Fruit fly (Drosophila melanogaster) whole organism, embryonic: Measurements from ENCODE around the gene ND-B16.6.

ENCODE experiments used
- Antp ChIP-seq: fragments of 200-800 bp; sonication (Bioruptor generic); optimal IDR thresholded peaks from 3 replicates; lab custom pipeline; 2016; ENCODE audit warnings: missing biosample characterization, missing genetic modification characterization
- Atf-2 ChIP-seq: fragments of 200-800 bp; sonication (Bioruptor generic); optimal IDR thresholded peaks from 2 replicates; lab custom pipeline; 2016; ENCODE audit warnings: missing biosample characterization, missing genetic modification characterization
- Bgb ChIP-seq: fragments of 200-800 bp; sonication (Bioruptor generic); IDR thresholded peaks from 2 replicates; pipeline ENCODE4 v1.3.6; 2022; ENCODE audit warnings: missing biosample characterization, missing genetic modification characterization; ENCODE audit not compliant: partially characterized antibody
- C15 ChIP-seq: fragments of 200-800 bp; sonication (Bioruptor generic); IDR thresholded peaks from 3 replicates; pipeline ENCODE4 v1.3.6; 2022; ENCODE audit warnings: missing biosample characterization, missing genetic modification characterization
- CG1024 ChIP-seq: fragments of 200-800 bp; sonication (Bioruptor generic); IDR thresholded peaks from 2 replicates; pipeline ENCODE4 v1.3.6; 2022; ENCODE audit warnings: missing biosample characterization, missing genetic modification characterization
- CG10565 ChIP-seq: fragments of 200-800 bp; sonication (Bioruptor generic); optimal IDR thresholded peaks from 3 replicates; lab custom pipeline; 2016; ENCODE audit warnings: missing biosample characterization, mild to moderate bottlenecking, missing genetic modification characterization
- CG12071 ChIP-seq: fragments of 200-800 bp; sonication (Bioruptor generic); optimal IDR thresholded peaks from 3 replicates; lab custom pipeline; 2018; ENCODE audit warnings: missing biosample characterization, mild to moderate bottlenecking, missing genetic modification characterization
- CG12155 ChIP-seq: fragments of 200-800 bp; sonication (Bioruptor generic); optimal IDR thresholded peaks from 3 replicates; lab custom pipeline; 2016; ENCODE audit warnings: missing biosample characterization, missing genetic modification characterization
- CG15479 ChIP-seq: fragments of 200-800 bp; sonication (Bioruptor generic); optimal IDR thresholded peaks from 3 replicates; lab custom pipeline; 2019; ENCODE audit warnings: missing biosample characterization, mild to moderate bottlenecking, missing genetic modification characterization, moderate library complexity
- CG18011 ChIP-seq: fragments of 200-800 bp; sonication (Bioruptor generic); optimal IDR thresholded peaks from 2 replicates; lab custom pipeline; 2017; ENCODE audit warnings: missing biosample characterization, missing genetic modification characterization, mild to moderate bottlenecking, moderate library complexity, missing genotype
- CG2678 ChIP-seq: fragments of 200-800 bp; sonication (Bioruptor generic); optimal IDR thresholded peaks from 3 replicates; lab custom pipeline; 2019; ENCODE audit warnings: missing biosample characterization, mild to moderate bottlenecking, missing genetic modification characterization, moderate library complexity
- CG3163 ChIP-seq: fragments of 200-800 bp; sonication (Bioruptor generic); optimal IDR thresholded peaks from 3 replicates; lab custom pipeline; 2016; ENCODE audit warnings: missing biosample characterization, missing genetic modification characterization
- CG34376 ChIP-seq: fragments of 200-800 bp; sonication (Bioruptor generic); optimal IDR thresholded peaks from 2 replicates; lab custom pipeline; 2018; ENCODE audit warnings: missing biosample characterization, mild to moderate bottlenecking, missing genetic modification characterization
- CG3838 ChIP-seq: fragments of 200-800 bp; sonication (Bioruptor generic); optimal IDR thresholded peaks from 3 replicates; lab custom pipeline; 2016; ENCODE audit warnings: missing biosample characterization, missing genetic modification characterization
- CG7556 ChIP-seq: fragments of 200-800 bp; sonication (Bioruptor generic); optimal IDR thresholded peaks from 2 replicates; lab custom pipeline; 2017; ENCODE audit warnings: missing biosample characterization, mild to moderate bottlenecking, missing genetic modification characterization
- CG8290 ChIP-seq, 3 experiments: fragments of 200-800 bp; sonication (Bioruptor generic); optimal IDR thresholded peaks; 2 replicates each; lab custom pipeline; 2016 to 2019; ENCODE audit warnings: missing biosample characterization in 3 of 3, missing genetic modification characterization in 3 of 3, mild to moderate bottlenecking in 2 of 3, moderate library complexity in 1 of 3
- Chrac-16 ChIP-seq: fragments of 200-800 bp; sonication (Bioruptor generic); optimal IDR thresholded peaks from 3 replicates; lab custom pipeline; 2016; ENCODE audit warnings: missing biosample characterization, missing genetic modification characterization
- Dad ChIP-seq: fragments of 200-800 bp; sonication (Bioruptor generic); optimal IDR thresholded peaks from 3 replicates; lab custom pipeline; 2016; ENCODE audit warnings: missing biosample characterization, missing genetic modification characterization
- Dfd ChIP-seq, 2 experiments: fragments of >200 bp; optimal IDR thresholded peaks; 2 replicates each; lab custom pipeline; 2017; ENCODE audit warnings: missing biosample characterization in 2 of 2, missing genetic modification characterization in 2 of 2
- Drgx ChIP-seq: fragments of 200-800 bp; sonication (Bioruptor generic); IDR thresholded peaks from 2 replicates; pipeline ENCODE4 v1.3.6; 2022; ENCODE audit warnings: missing biosample characterization, missing genetic modification characterization
- Fer1 ChIP-seq: fragments of 200-800 bp; sonication (Bioruptor generic); optimal IDR thresholded peaks from 2 replicates; lab custom pipeline; 2017; ENCODE audit warnings: missing biosample characterization, mild to moderate bottlenecking, missing genetic modification characterization
- Hmx ChIP-seq: fragments of 200-800 bp; sonication (Bioruptor generic); optimal IDR thresholded peaks from 2 replicates; lab custom pipeline; 2016; ENCODE audit warnings: missing biosample characterization, missing genetic modification characterization
- Lpt ChIP-seq: fragments of >200 bp; optimal IDR thresholded peaks from 2 replicates; lab custom pipeline; 2018; ENCODE audit warnings: missing biosample characterization, missing genetic modification characterization
- Med ChIP-seq: fragments of 200-800 bp; sonication (Bioruptor generic); peaks from one replicate; lab custom pipeline; 2016; ENCODE audit warnings: missing biosample characterization, missing genetic modification characterization, mild to moderate bottlenecking, inconsistent platforms, moderate library complexity
- NC2α ChIP-seq: fragments of 200-800 bp; sonication (Bioruptor generic); optimal IDR thresholded peaks from 2 replicates; lab custom pipeline; 2016; ENCODE audit warnings: missing biosample characterization, missing genetic modification characterization
- Neu2 ChIP-seq: fragments of 200-800 bp; sonication (Bioruptor generic); optimal IDR thresholded peaks from 3 replicates; lab custom pipeline; 2016; ENCODE audit warnings: missing biosample characterization, missing genetic modification characterization, borderline replicate concordance
- NfI ChIP-seq: fragments of 200-800 bp; sonication (Bioruptor generic); optimal IDR thresholded peaks from 3 replicates; lab custom pipeline; 2018; ENCODE audit warnings: missing biosample characterization, mild to moderate bottlenecking, missing genetic modification characterization, moderate library complexity
- PHDP ChIP-seq: fragments of 200-800 bp; sonication (Bioruptor generic); optimal IDR thresholded peaks from 3 replicates; lab custom pipeline; 2018; ENCODE audit warnings: missing biosample characterization, mild to moderate bottlenecking, missing genetic modification characterization, moderate library complexity
- Rfx ChIP-seq: fragments of 200-800 bp; sonication (Bioruptor generic); IDR thresholded peaks from 2 replicates; pipeline ENCODE4 v1.3.6; 2022; ENCODE audit warnings: missing biosample characterization, missing genetic modification characterization
- cg ChIP-seq: fragments of 200-800 bp; sonication (Bioruptor generic); optimal IDR thresholded peaks from 3 replicates; lab custom pipeline; 2019; ENCODE audit warnings: missing biosample characterization, mild to moderate bottlenecking, missing genetic modification characterization, moderate library complexity
- crc ChIP-seq: fragments of 200-800 bp; sonication (Bioruptor generic); optimal IDR thresholded peaks from 2 replicates; lab custom pipeline; 2016; ENCODE audit warnings: missing biosample characterization, missing genetic modification characterization
- da ChIP-seq: fragments of 200-800 bp; sonication (Bioruptor generic); optimal IDR thresholded peaks from 2 replicates; lab custom pipeline; 2016; ENCODE audit warnings: missing biosample characterization, missing genetic modification characterization
- dmrt99B ChIP-seq: fragments of 200-800 bp; sonication (Bioruptor generic); optimal IDR thresholded peaks from 2 replicates; lab custom pipeline; 2018; ENCODE audit warnings: missing biosample characterization, mild to moderate bottlenecking, missing genetic modification characterization, moderate library complexity
- ems ChIP-seq: fragments of 200-800 bp; sonication (Bioruptor generic); optimal IDR thresholded peaks from 3 replicates; lab custom pipeline; 2016; ENCODE audit warnings: missing biosample characterization, missing genetic modification characterization
- eve ChIP-seq, 2 experiments: fragments of >200 bp; optimal IDR thresholded peaks; 2 replicates each; lab custom pipeline; 2017; ENCODE audit warnings: missing biosample characterization in 2 of 2, missing genetic modification characterization in 2 of 2
- gcm2 ChIP-seq: fragments of 200-800 bp; sonication (Bioruptor generic); optimal IDR thresholded peaks from 2 replicates; lab custom pipeline; 2016; ENCODE audit warnings: missing biosample characterization, missing genetic modification characterization
- hbn ChIP-seq: fragments of 200-800 bp; sonication (Bioruptor generic); IDR thresholded peaks from 2 replicates; pipeline ENCODE4 v1.3.6; 2022; ENCODE audit warnings: missing biosample characterization, missing genetic modification characterization; ENCODE audit not compliant: partially characterized antibody
- klu ChIP-seq: fragments of 200-800 bp; sonication (Bioruptor generic); IDR thresholded peaks from 2 replicates; pipeline ENCODE4 v1.3.6; 2022; ENCODE audit warnings: missing biosample characterization, missing genetic modification characterization
- lab ChIP-seq: fragments of 200-800 bp; sonication (Bioruptor generic); optimal IDR thresholded peaks from 3 replicates; lab custom pipeline; 2017; ENCODE audit warnings: missing biosample characterization, missing genetic modification characterization, mild to moderate bottlenecking, moderate library complexity, missing genetic modification reagents
- nau ChIP-seq: fragments of 200-800 bp; sonication (Bioruptor generic); optimal IDR thresholded peaks from 3 replicates; lab custom pipeline; 2017; ENCODE audit warnings: missing biosample characterization, mild to moderate bottlenecking, missing genetic modification characterization, missing genetic modification reagents
- onecut ChIP-seq: fragments of 200-800 bp; sonication (Bioruptor generic); IDR thresholded peaks from 2 replicates; pipeline ENCODE4 v1.3.6; 2022; ENCODE audit warnings: missing biosample characterization, missing genetic modification characterization
- otp ChIP-seq: fragments of 200-800 bp; sonication (Bioruptor generic); IDR thresholded peaks from 3 replicates; pipeline ENCODE4, ENCODE4 v1.3.6; 2022; ENCODE audit warnings: missing biosample characterization, missing genetic modification characterization
- pfk ChIP-seq: fragments of 200-800 bp; sonication (Bioruptor generic); optimal IDR thresholded peaks from 2 replicates; lab custom pipeline; 2018; ENCODE audit warnings: missing biosample characterization, mild to moderate bottlenecking, missing genetic modification characterization, moderate library complexity
- pnt ChIP-seq: fragments of 200-800 bp; sonication (Bioruptor generic); optimal IDR thresholded peaks from 3 replicates; lab custom pipeline; 2016; ENCODE audit warnings: missing biosample characterization, missing genetic modification characterization
- pum ChIP-seq: fragments of 200-800 bp; sonication (Bioruptor generic); optimal IDR thresholded peaks from 2 replicates; lab custom pipeline; 2016; ENCODE audit warnings: missing biosample characterization, missing genetic modification characterization
- rib ChIP-seq: fragments of 200-800 bp; sonication (Bioruptor generic); IDR thresholded peaks from 2 replicates; pipeline ENCODE4 v1.3.6; 2022; ENCODE audit warnings: missing biosample characterization, missing genetic modification characterization
- slbo ChIP-seq: fragments of 200-800 bp; sonication (Bioruptor generic); IDR thresholded peaks from 2 replicates; pipeline ENCODE4 v1.3.6; 2022; ENCODE audit warnings: missing biosample characterization, missing genetic modification characterization
- sob ChIP-seq: fragments of 200-800 bp; sonication (Bioruptor generic); IDR thresholded peaks from 2 replicates; pipeline ENCODE4 v1.3.6; 2022; ENCODE audit warnings: missing biosample characterization, missing genetic modification characterization
- tna ChIP-seq: fragments of 200-800 bp; sonication (Bioruptor generic); IDR thresholded peaks from 2 replicates; pipeline ENCODE4 v1.3.6; 2022; ENCODE audit warnings: missing biosample characterization, missing genetic modification characterization; ENCODE audit not compliant: partially characterized antibody
- unc-4 ChIP-seq: fragments of 200-800 bp; sonication (Bioruptor generic); IDR thresholded peaks from 2 replicates; pipeline ENCODE4 v1.3.6; 2022; ENCODE audit warnings: missing biosample characterization, missing genetic modification characterization; ENCODE audit not compliant: partially characterized antibody
- yki ChIP-seq: fragments of >200 bp; optimal IDR thresholded peaks from 3 replicates; lab custom pipeline; 2018
- z ChIP-seq: fragments of 200-800 bp; sonication (Bioruptor generic); IDR thresholded peaks from 3 replicates; pipeline ENCODE4 v1.3.6; 2022; ENCODE audit warnings: missing biosample characterization, missing genetic modification characterization

Gene ND-B16.6

DNA sequence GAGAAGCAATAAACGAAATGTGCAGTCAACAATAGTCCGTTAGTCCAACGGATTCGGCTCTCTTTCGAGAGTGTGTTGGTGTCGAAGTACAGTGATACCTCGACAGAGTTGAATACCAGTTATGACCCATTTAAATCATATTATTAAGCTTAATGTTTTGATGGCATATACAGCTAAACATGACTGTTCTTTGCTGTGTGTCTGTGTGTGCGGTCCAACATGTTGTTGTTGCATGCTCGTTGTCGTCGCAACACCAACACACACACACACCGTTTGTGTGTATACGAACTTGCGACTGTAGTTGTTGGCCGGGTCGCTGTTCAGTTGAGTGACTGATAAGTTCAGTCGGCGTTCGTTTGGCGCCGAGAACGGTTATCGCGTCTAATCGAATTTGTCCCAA lies 41.3 kb downstream of the ND-B16.6 start, which contains the start of gene CG15894 (continued):
- TF ChIP-seq Antp (GFP tag; lab: Kevin White, UChicago) (no peak), crc (GFP tag; lab: Kevin White, UChicago) (no peak), CG1024 (no peak), klu (no peak), unc-4 (no peak), Med (GFP tag; lab: Kevin White, UChicago) (peak; percentile 77), nau (GFP tag; lab: Kevin White, UChicago) (no peak), CG12155 (GFP tag; lab: Kevin White, UChicago) (no peak), CG18011 (GFP tag; lab: Kevin White, UChicago) (no peak), Lpt (GFP tag; lab: Kevin White, UChicago) (no peak), Neu2 (GFP tag; lab: Kevin White, UChicago) (no peak), Dfd (GFP tag; optimal IDR thresholded peaks at IDR 0.05; lab: Kevin White, UChicago) (no peak), CG10565 (GFP tag; lab: Kevin White, UChicago) (no peak), hbn (GFP tag; lab: Robert Waterston, UW) (no peak), CG8290 (GFP tag; optimal IDR thresholded peaks at IDR 0.05; lab: Kevin White, UChicago) (no peak), CG8290 (tag; optimal IDR thresholded peaks at IDR 0.05; lab: Kevin White, UChicago) (peak in 1 of 2 experiments; percentile 64), Bgb (GFP tag; lab: Robert Waterston, UW) (no peak), z (GFP tag; lab: Robert Waterston, UW) (no peak), eve (GFP tag; optimal IDR thresholded peaks at IDR 0.05; lab: Kevin White, UChicago) (no peak), otp (GFP tag; lab: Robert Waterston, UW) (no peak), Drgx (GFP tag; lab: Robert Waterston, UW) (peak; percentile 38; the same call in 1 of the 2 replicates), C15 (GFP tag; lab: Robert Waterston, UW) (no peak), CG12071 (GFP tag; lab: Kevin White, UChicago) (peak; percentile 6), pnt (no peak), yki (lab: Kevin White, UChicago) (no peak), NfI (no peak), pum (GFP tag; lab: Kevin White, UChicago) (no peak), CG7556 (no peak), lab (peak; percentile 29), sob (GFP tag; lab: Robert Waterston, UW) (peak; percentile 28; the same call in 1 of the 2 replicates), onecut (GFP tag; lab: Robert Waterston, UW) (no peak), da (GFP tag; lab: Kevin White, UChicago) (no peak), dmrt99B (tag; lab: Kevin White, UChicago) (peak; percentile 5), ems (GFP tag; lab: Kevin White, UChicago) (no peak), rib (no peak), CG3838 (no peak), CG3163 (GFP tag; lab: Kevin White, UChicago) (no peak), gcm2 (GFP tag; lab: Kevin White, UChicago) (no peak), CG34376 (GFP tag; lab: Kevin White, UChicago) (no peak), Rfx (GFP tag; lab: Robert Waterston, UW) (peak; percentile 30; the same call in 1 of the 2 replicates), PHDP (tag; lab: Kevin White, UChicago) (peak; percentile 4), CG2678 (tag; lab: Kevin White, UChicago) (peak; percentile 26), CG15479 (GFP tag; lab: Kevin White, UChicago) (no peak), Fer1 (GFP tag; lab: Kevin White, UChicago) (peak; percentile 26), NC2α (GFP tag; lab: Kevin White, UChicago) (no peak), slbo (GFP tag; lab: Robert Waterston, UW) (peak; percentile 26; the same call in 1 of the 2 replicates), tna (GFP tag; lab: Robert Waterston, UW) (no peak), Atf-2 (GFP tag; lab: Kevin White, UChicago) (no peak), cg (peak; percentile 62), pfk (no peak), Hmx (GFP tag; lab: Kevin White, UChicago) (no peak), Chrac-16 (no peak), Dad (GFP tag; lab: Kevin White, UChicago) (no peak)
